Worm (Caenorhabditis elegans): Measurements from ENCODE around the gene srx-128.

Gene srx-128

DNA sequence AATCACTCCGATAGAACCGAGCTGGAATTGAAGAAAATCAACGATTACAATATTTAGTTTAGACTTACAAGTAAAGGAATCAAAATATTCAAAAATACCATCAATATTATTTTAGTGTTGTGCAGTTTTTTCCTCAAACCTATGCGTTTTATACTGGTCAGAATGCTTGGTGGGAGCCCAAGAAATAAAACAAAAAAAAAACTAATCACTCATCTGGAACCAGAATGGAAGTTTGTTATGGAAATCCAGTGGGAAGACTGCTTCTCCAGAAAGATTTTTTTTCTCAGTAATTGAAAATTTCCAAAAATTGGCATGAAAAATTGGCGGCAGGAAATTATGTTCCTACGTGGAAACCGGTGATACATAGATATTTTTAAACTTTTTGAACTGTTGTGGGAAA lies 19.1 kb downstream of the srx-128 start, which contains the start of gene srx-134:
Gene srx-134 (minus strand): TSS at position 101 of the 400 bp plus-strand sequence.
- no peak for TF ChIP-seq fkh-10 (GFP tag; optimal IDR thresholded peaks at IDR 0.05)
- no peak for TF ChIP-seq ceh-16 (tag; optimal IDR thresholded peaks at IDR 0.05)
- no peak for TF ChIP-seq tbx-2 (tag; optimal IDR thresholded peaks at IDR 0.05)
- TF ChIP-seq fos-1 (tag; optimal IDR thresholded peaks at IDR 0.05) = no peak
- TF ChIP-seq aly-2 (tag; optimal IDR thresholded peaks at IDR 0.05) = no peak
- no peak for TF ChIP-seq egl-27 (tag; optimal IDR thresholded peaks at IDR 0.05)
- no peak for TF ChIP-seq pha-4 (tag; optimal IDR thresholded peaks at IDR 0.05)

DNA sequence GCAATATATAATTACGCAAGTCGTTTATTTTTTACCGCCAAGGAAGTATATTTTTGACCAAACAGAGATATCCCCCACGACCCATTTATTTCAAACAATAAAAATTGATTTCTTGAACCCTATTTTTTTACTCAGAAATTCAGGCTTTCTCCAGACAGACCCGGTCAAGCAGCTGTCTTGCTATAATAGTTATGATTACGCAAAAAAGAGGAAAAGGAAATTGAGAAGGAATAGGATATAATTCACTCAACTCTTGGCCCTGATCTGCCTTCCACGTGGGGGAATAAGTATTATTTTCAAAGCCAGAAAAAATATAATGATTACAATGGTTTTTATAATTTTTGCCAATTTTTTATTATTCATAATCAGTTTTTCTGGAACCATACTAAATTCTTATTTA lies 19.9 kb downstream of the srx-128 start, which contains the start of gene srx-136:
Gene srx-136 (plus strand): TSS at position 301 of the 400 bp plus-strand sequence.
- no peak for TF ChIP-seq lin-15B (tag; optimal IDR thresholded peaks at IDR 0.05)
- no peak for TF ChIP-seq ceh-82 (tag; optimal IDR thresholded peaks at IDR 0.05)
- TF ChIP-seq nhr-43 (tag; optimal IDR thresholded peaks at IDR 0.05; ENCODE audit: poor library complexity, severe bottlenecking) = no peak
- no peak for TF ChIP-seq nhr-237 (tag; optimal IDR thresholded peaks at IDR 0.05)
- TF ChIP-seq elt-1 (tag; optimal IDR thresholded peaks at IDR 0.05) = no peak
- no peak for TF ChIP-seq fkh-10 (GFP tag; optimal IDR thresholded peaks at IDR 0.05)
- TF ChIP-seq nhr-77 (tag; optimal IDR thresholded peaks at IDR 0.05) = no peak
- no peak for TF ChIP-seq nhr-25 (tag; optimal IDR thresholded peaks at IDR 0.05)
- no peak for TF ChIP-seq egl-5 (tag; optimal IDR thresholded peaks at IDR 0.05)
- TF ChIP-seq lin-39 (tag; optimal IDR thresholded peaks at IDR 0.05) = no peak
- TF ChIP-seq mml-1 (tag; optimal IDR thresholded peaks at IDR 0.05) = no peak
- no peak for TF ChIP-seq pha-4 (tag; optimal IDR thresholded peaks at IDR 0.05)

DNA sequence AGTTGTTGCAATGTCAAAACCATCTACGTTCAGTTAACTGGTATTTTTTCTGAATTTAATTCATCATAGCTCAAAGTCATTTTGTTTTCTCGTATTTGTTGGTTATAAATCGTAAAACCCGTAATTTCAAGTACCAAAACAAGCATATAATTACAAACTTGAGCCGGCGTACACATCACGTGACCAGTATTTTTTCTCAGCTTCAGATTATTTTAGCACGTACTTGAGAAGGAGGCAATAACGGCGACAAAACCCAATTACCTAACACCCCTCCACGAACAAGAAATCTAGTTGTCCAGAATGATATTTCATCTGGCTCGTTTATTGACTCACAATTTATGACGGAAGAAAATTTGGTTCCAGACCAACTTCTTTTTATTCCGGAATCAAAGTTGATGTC lies 21.6 kb downstream of the srx-128 start, which contains the start of gene srx-135:
Gene srx-135 (plus strand): TSS at position 301 of the 400 bp plus-strand sequence.
- no peak for TF ChIP-seq nhr-76 (tag; optimal IDR thresholded peaks at IDR 0.05)
- TF ChIP-seq sea-2 (GFP tag; optimal IDR thresholded peaks at IDR 0.05) = no peak
- TF ChIP-seq egl-5 (tag; optimal IDR thresholded peaks at IDR 0.05) = no peak
- TF ChIP-seq lsy-12 (tag; optimal IDR thresholded peaks at IDR 0.05) = no peak
- TF ChIP-seq ceh-28 (tag; optimal IDR thresholded peaks at IDR 0.05) = no peak
- no peak for TF ChIP-seq lin-15B (tag; optimal IDR thresholded peaks at IDR 0.05)
- TF ChIP-seq ama-1 (optimal IDR thresholded peaks at IDR 0.05) = no peak
- TF ChIP-seq hmg-11 (tag; optimal IDR thresholded peaks at IDR 0.05) = no peak
- no peak for TF ChIP-seq lin-39 (tag; optimal IDR thresholded peaks at IDR 0.05)
- TF ChIP-seq nhr-25 (tag; optimal IDR thresholded peaks at IDR 0.05) = no peak
- no peak for TF ChIP-seq R02D3.7 (tag; optimal IDR thresholded peaks at IDR 0.05)
- TF ChIP-seq unc-39 (tag; optimal IDR thresholded peaks at IDR 0.05) = no peak
- TF ChIP-seq pha-4 (tag; optimal IDR thresholded peaks at IDR 0.05) = no peak
- TF ChIP-seq nhr-23 (tag; optimal IDR thresholded peaks at IDR 0.05) = no peak
- TF ChIP-seq fkh-2 (tag; optimal IDR thresholded peaks at IDR 0.05) = no peak
- TF ChIP-seq zag-1 (tag; optimal IDR thresholded peaks at IDR 0.05) = no peak
- TF ChIP-seq elt-3 (tag; optimal IDR thresholded peaks at IDR 0.05) = no peak

DNA sequence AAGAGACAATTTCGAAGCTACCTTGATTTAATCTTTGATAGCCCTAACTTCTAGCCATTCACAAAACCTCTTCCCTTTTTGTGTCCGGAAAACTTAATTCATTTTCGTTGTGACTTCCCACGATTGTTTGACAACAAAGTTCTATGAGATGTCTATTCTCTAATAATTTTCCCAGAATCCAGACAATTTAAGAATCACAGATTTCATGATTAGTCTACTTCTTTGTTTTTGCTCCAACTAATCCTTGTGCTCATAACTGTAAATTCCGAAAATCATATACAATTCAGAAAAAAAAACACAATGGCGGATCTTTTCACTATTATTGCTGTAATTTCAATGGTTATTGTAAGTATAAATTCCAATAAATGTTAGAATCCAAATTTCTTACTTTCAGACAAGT lies 25.2 kb downstream of the srx-128 start, which contains the start of gene srx-137:
Gene srx-137 (plus strand): TSS at position 301 of the 400 bp plus-strand sequence.
- TF ChIP-seq nhr-12 (tag; optimal IDR thresholded peaks at IDR 0.05) (no peak), egl-5 (tag; optimal IDR thresholded peaks at IDR 0.05) (no peak), nhr-67 (tag; optimal IDR thresholded peaks at IDR 0.05) (no peak), ztf-4 (tag; optimal IDR thresholded peaks at IDR 0.05) (no peak), skn-1 (tag; optimal IDR thresholded peaks at IDR 0.05) (no peak), mdl-1 (tag; optimal IDR thresholded peaks at IDR 0.05) (no peak), eor-1 (tag; optimal IDR thresholded peaks at IDR 0.05) (no peak), nhr-77 (tag; optimal IDR thresholded peaks at IDR 0.05) (no peak)

DNA sequence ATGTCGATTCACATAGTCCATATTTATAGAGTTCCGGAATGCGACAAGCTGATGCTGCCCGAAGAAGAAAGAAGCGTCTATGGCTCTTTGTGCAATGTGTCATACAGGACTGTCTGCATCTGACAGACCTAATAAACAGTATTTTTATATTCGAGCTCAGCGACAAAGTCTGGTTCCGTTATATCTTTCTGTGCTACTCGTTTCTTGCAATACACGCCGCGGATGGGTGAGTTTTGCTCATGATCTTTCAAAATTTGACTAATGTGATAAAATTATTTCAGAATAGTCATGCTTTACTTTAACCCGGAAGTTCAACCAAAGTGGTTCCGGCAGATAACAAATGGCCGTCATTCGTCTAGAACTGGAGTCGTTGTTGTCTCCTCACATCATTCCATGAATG lies 26.4 kb downstream of the srx-128 start:
- TF ChIP-seq mml-1 (tag; optimal IDR thresholded peaks at IDR 0.05) (no peak), tbx-2 (tag; optimal IDR thresholded peaks at IDR 0.05) (no peak)

DNA sequence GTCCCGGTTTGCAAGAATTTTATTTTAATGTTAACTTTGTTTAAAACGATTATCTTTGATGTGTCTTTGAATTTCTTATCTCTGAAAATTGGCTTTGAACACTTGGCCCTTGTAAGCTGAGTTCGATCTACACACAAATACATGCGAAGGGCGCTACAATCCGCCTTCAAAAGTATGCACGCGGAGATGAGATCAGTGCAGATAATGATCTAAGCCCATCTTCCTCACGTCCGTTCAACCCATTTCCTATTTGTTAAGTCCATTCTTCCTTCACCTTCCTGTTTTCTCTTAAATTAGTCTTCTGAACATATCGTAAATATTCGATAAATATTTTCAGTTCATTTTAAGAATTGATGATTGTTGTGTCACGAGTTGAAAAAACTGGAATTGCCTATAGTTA lies 29.1 kb downstream of the srx-128 start, which contains the start of gene nhr-175:
Gene nhr-175 (plus strand): TSS at position 339 of the 400 bp plus-strand sequence.
- TF ChIP-seq tbx-2 (tag; optimal IDR thresholded peaks at IDR 0.05) (no peak), R02D3.7 (tag; optimal IDR thresholded peaks at IDR 0.05) (no peak), nhr-43 (tag; optimal IDR thresholded peaks at IDR 0.05; ENCODE audit: poor library complexity, severe bottlenecking) (no peak), nhr-67 (tag; optimal IDR thresholded peaks at IDR 0.05) (no peak), eor-1 (tag; optimal IDR thresholded peaks at IDR 0.05) (no peak), ztf-11 (tag; optimal IDR thresholded peaks at IDR 0.05) (no peak), nhr-23 (tag; optimal IDR thresholded peaks at IDR 0.05) (peak; percentile 50), unc-62 (GFP tag; optimal IDR thresholded peaks at IDR 0.05) (no peak), nhr-25 (tag; optimal IDR thresholded peaks at IDR 0.05) (peak; percentile 52), elt-1 (tag; optimal IDR thresholded peaks at IDR 0.05) (peak; percentile 92), aly-2 (tag; optimal IDR thresholded peaks at IDR 0.05) (no peak), egl-27 (tag; optimal IDR thresholded peaks at IDR 0.05) (no peak), ceh-16 (tag; optimal IDR thresholded peaks at IDR 0.05) (no peak), fkh-10 (GFP tag; optimal IDR thresholded peaks at IDR 0.05) (no peak)

Data from whole organism, L3 larva.